Fruit fly (Drosophila melanogaster): ENCODE measurements around the gene CG11322.
A peak's percentile ranks its signal among the peaks of the same experiment; 100 is the strongest.

CG11322 gene

DNA sequence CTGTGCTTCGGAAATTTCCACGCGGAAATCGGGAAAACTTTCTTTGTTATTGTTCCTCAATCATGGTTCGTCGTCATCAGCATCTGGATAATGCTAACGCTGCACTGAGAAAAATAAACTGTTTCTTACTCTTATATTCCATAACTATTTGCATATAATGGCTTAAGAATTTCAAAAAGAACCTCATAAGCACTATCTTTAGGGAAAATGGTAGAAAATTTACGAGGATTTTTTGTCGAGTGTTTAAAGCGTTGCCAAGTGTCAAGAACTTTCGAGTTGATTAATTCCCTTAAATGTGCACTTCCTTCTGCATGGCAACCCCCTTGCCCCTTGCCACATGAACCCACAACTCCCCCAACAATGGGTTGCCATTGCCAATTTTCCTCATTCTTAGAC, 28.5 kb upstream of the CG11322 start (continued):
- TF ChIP-seq CG31365 (tag; optimal IDR thresholded peaks at IDR 0.05) (no peak), danr (GFP tag; IDR thresholded peaks at IDR 0.05) (no peak), hbn (GFP tag; IDR thresholded peaks at IDR 0.05; ENCODE audit: partially characterized antibody) (no peak), MBD-R2 (GFP tag; IDR thresholded peaks at IDR 0.05) (no peak), Ssrp (tag; optimal IDR thresholded peaks at IDR 0.05) (peak; percentile 66), CHES-1-like (GFP tag; optimal IDR thresholded peaks at IDR 0.05) (no peak), CTCF (GFP tag; optimal IDR thresholded peaks at IDR 0.05) (no peak), CrebB (tag; optimal IDR thresholded peaks at IDR 0.05) (no peak), caup (GFP tag; optimal IDR thresholded peaks at IDR 0.05; ENCODE audit: severe bottlenecking) (no peak), Mrtf (GFP tag; IDR thresholded peaks at IDR 0.05) (0 out of 3 replicates have a peak, but pooled peaks have one; percentile 36), CG17361 (GFP tag; IDR thresholded peaks at IDR 0.05) (peak; percentile 63; the same call in 2 of the 3 replicates), CG14667 (GFP tag; IDR thresholded peaks at IDR 0.05) (no peak), CG15601 (tag; optimal IDR thresholded peaks at IDR 0.05) (peak; percentile 47), hth (optimal IDR thresholded peaks at IDR 0.05) (no peak), CG3163 (GFP tag; optimal IDR thresholded peaks at IDR 0.05) (no peak), CG14014 (GFP tag; IDR thresholded peaks at IDR 0.05) (peak; percentile 67), CG4424 (GFP tag; optimal IDR thresholded peaks at IDR 0.05) (peak; percentile 54), dan (GFP tag; IDR thresholded peaks at IDR 0.05) (no peak), grn (GFP tag; optimal IDR thresholded peaks at IDR 0.05) (no peak), Bdp1 (GFP tag; optimal IDR thresholded peaks at IDR 0.05) (no peak), dati (GFP tag; IDR thresholded peaks at IDR 0.05) (peak; percentile 62), CG14441 (GFP tag; IDR thresholded peaks at IDR 0.05) (no peak), HmgD (GFP tag; optimal IDR thresholded peaks at IDR 0.05) (no peak), peb (GFP tag; IDR thresholded peaks at IDR 0.05) (no peak), Pdp1 (GFP tag; optimal IDR thresholded peaks at IDR 0.05) (peak; percentile 18 to 46), Dad (GFP tag; optimal IDR thresholded peaks at IDR 0.05) (peak; percentile 36), CG8924 (tag; optimal IDR thresholded peaks at IDR 0.05) (peak; percentile 14), Hmx (GFP tag; optimal IDR thresholded peaks at IDR 0.05) (no peak), pnt (GFP tag; optimal IDR thresholded peaks at IDR 0.05) (no peak), vfl (GFP tag; optimal IDR thresholded peaks at IDR 0.05) (no peak), insv (GFP tag; optimal IDR thresholded peaks at IDR 0.05) (no peak), CG13123 (GFP tag; optimal IDR thresholded peaks at IDR 0.05) (no peak), Neu2 (GFP tag; optimal IDR thresholded peaks at IDR 0.05; ENCODE audit: borderline replicate concordance) (no peak), Dfd (GFP tag; optimal IDR thresholded peaks at IDR 0.05) (no peak), gfzf (GFP tag; optimal IDR thresholded peaks at IDR 0.05) (no peak), tll (GFP tag; optimal IDR thresholded peaks at IDR 0.05) (no peak), Optix (GFP tag; IDR thresholded peaks at IDR 0.05) (no peak), CG17568 (GFP tag; optimal IDR thresholded peaks at IDR 0.05) (peak; percentile 39), Vsx1 (GFP tag; optimal IDR thresholded peaks at IDR 0.05) (no peak), CG34224 (GFP tag; IDR thresholded peaks at IDR 0.05; ENCODE audit: partially characterized antibody) (no peak), Dp (GFP tag; optimal IDR thresholded peaks at IDR 0.05) (no peak), C15 (GFP tag; IDR thresholded peaks at IDR 0.05) (no peak; the same call in 2 of the 3 replicates), slp2 (GFP tag; optimal IDR thresholded peaks at IDR 0.05) (peak; percentile 44), CG7271 (tag; optimal IDR thresholded peaks at IDR 0.05) (peak; percentile 35), prd (optimal IDR thresholded peaks at IDR 0.05) (no peak), prd (GFP tag; IDR thresholded peaks at IDR 0.05) (peak; percentile 50; the same call in 2 of the 3 replicates), CG4404 (GFP tag; IDR thresholded peaks at IDR 0.05) (no peak), CG17328 (GFP tag; IDR thresholded peaks at IDR 0.05) (peak; percentile 59), dmrt11E (tag; optimal IDR thresholded peaks at IDR 0.05) (peak; percentile 30), Sox102F (GFP tag; optimal IDR thresholded peaks at IDR 0.05) (peak; percentile 78), fru (optimal IDR thresholded peaks at IDR 0.05) (no peak), CG6765 (GFP tag; optimal IDR thresholded peaks at IDR 0.05) (no peak), lilli (GFP tag; optimal IDR thresholded peaks at IDR 0.05) (no peak)

Measured in whole organism, embryonic.